Worm (Caenorhabditis elegans) whole organism, young adult: ENCODE results near the gene sqst-2.

Experiments
- D2030.7 ChIP-seq: fragments of 200-800 bp; sonication (Bioruptor generic); IDR thresholded peaks from 2 replicates; pipeline ENCODE4 v1.3.6; 2022; ENCODE audit warnings: missing genetic modification reagents, missing genetic modification characterization, missing compliant biosample characterization
- F10E7.11 ChIP-seq: sonication (generic microtip); optimal IDR thresholded peaks from 2 replicates; lab custom pipeline; 2017; ENCODE audit warnings: mild to moderate bottlenecking, missing genetic modification characterization, moderate library complexity, missing compliant biosample characterization
- F23B12.7 ChIP-seq: sonication (generic microtip); optimal IDR thresholded peaks from 2 replicates; lab custom pipeline; 2017; ENCODE audit warnings: missing genetic modification characterization, mild to moderate bottlenecking, missing compliant biosample characterization, antibody characterized with exemption, moderate library complexity; ENCODE audit not compliant: insufficient read depth
- F37B4.10 ChIP-seq: fragments of 200-800 bp; sonication (Bioruptor generic); IDR thresholded peaks from 2 replicates; pipeline ENCODE4 v1.3.6; 2022; ENCODE audit warnings: missing genetic modification characterization, missing compliant biosample characterization
- F39B2.1 ChIP-seq: fragments of 200-800 bp; sonication (Bioruptor generic); IDR thresholded peaks from 2 replicates; pipeline ENCODE4 v1.3.6; 2022; ENCODE audit warnings: missing genetic modification reagents, missing genetic modification characterization, missing compliant biosample characterization
- F49E8.2 ChIP-seq: sonication (generic microtip); optimal IDR thresholded peaks from 3 replicates; lab custom pipeline; 2017; ENCODE audit warnings: missing genetic modification characterization, mild to moderate bottlenecking, missing compliant biosample characterization, antibody characterized with exemption, moderate library complexity; ENCODE audit not compliant: insufficient read depth
- K11D2.4 ChIP-seq: fragments of 200-800 bp; sonication (Bioruptor generic); IDR thresholded peaks from 2 replicates; pipeline ENCODE4 v1.3.6; 2022; ENCODE audit warnings: missing genetic modification reagents, missing genetic modification characterization, missing compliant biosample characterization
- T26A5.8 ChIP-seq: sonication (generic microtip); optimal IDR thresholded peaks from 2 replicates; lab custom pipeline; 2016; ENCODE audit warnings: missing genetic modification characterization, missing compliant biosample characterization
- Y53F4B.3 ChIP-seq: fragments of 200-800 bp; sonication (Bioruptor generic); IDR thresholded peaks from 2 replicates; pipeline ENCODE4 v1.3.6; 2022; ENCODE audit warnings: missing genetic modification reagents, missing genetic modification characterization, missing compliant biosample characterization
- Y53G8AR.9 ChIP-seq: fragments of 200-800 bp; sonication (Bioruptor generic); conservative IDR thresholded peaks from 2 replicates; pipeline ENCODE4 v1.3.6; 2022; ENCODE audit warnings: missing genetic modification reagents, missing genetic modification characterization, missing compliant biosample characterization
- Y56A3A.18 ChIP-seq: fragments of 200-800 bp; sonication (Bioruptor generic); IDR thresholded peaks from 2 replicates; pipeline ENCODE4 v1.3.6; 2022; ENCODE audit warnings: missing genetic modification reagents, missing genetic modification characterization, missing compliant biosample characterization
- ZK185.1 ChIP-seq: sonication (generic microtip); optimal IDR thresholded peaks from 2 replicates; lab custom pipeline; 2016; ENCODE audit warnings: mild to moderate bottlenecking, missing genetic modification characterization, missing compliant biosample characterization; ENCODE audit not compliant: poor library complexity, severe bottlenecking
- athp-1 ChIP-seq: sonication (generic microtip); optimal IDR thresholded peaks from 2 replicates; lab custom pipeline; 2017; ENCODE audit warnings: mild to moderate bottlenecking, missing genetic modification characterization, missing compliant biosample characterization
- attf-3 ChIP-seq: fragments of 200-800 bp; sonication (Bioruptor generic); conservative IDR thresholded peaks from 2 replicates; pipeline ENCODE4 v1.3.6; 2022; ENCODE audit warnings: missing genetic modification reagents, missing genetic modification characterization, missing compliant biosample characterization
- attf-6 ChIP-seq: fragments of 200-800 bp; sonication (Bioruptor generic); IDR thresholded peaks from 2 replicates; pipeline ENCODE4 v1.3.6; 2022; ENCODE audit warnings: missing genetic modification reagents, missing genetic modification characterization, missing compliant biosample characterization
- ccch-3 ChIP-seq: fragments of 200-800 bp; sonication (Bioruptor generic); optimal IDR thresholded peaks from 2 replicates; lab custom pipeline; 2018; ENCODE audit warnings: mild to moderate bottlenecking, missing genetic modification characterization, missing compliant biosample characterization
- ceh-79 ChIP-seq: sonication (generic microtip); optimal IDR thresholded peaks from 2 replicates; lab custom pipeline; 2017; ENCODE audit warnings: mild to moderate bottlenecking, missing genetic modification characterization, missing compliant biosample characterization
- dpl-1 ChIP-seq: fragments of 150-350 bp; optimal IDR thresholded peaks from 2 replicates; lab custom pipeline; 2014; ENCODE audit warnings: missing biosample characterization, missing genetic modification reagents, missing genetic modification characterization
- gei-17 ChIP-seq: fragments of 200-800 bp; sonication (Bioruptor generic); optimal IDR thresholded peaks from 2 replicates; lab custom pipeline; 2018; ENCODE audit warnings: mild to moderate bottlenecking, missing genetic modification characterization, missing compliant biosample characterization
- him-1 ChIP-seq: sonication (generic microtip); optimal IDR thresholded peaks from 2 replicates; lab custom pipeline; 2016; ENCODE audit warnings: missing genotype, missing genetic modification reagents, missing genetic modification characterization, missing compliant biosample characterization
- hlh-12 ChIP-seq: sonication (generic microtip); optimal IDR thresholded peaks from 2 replicates; lab custom pipeline; 2016; ENCODE audit warnings: missing genetic modification characterization, missing compliant biosample characterization
- hlh-26 ChIP-seq: fragments of 200-800 bp; sonication (Bioruptor generic); conservative IDR thresholded peaks from 2 replicates; pipeline ENCODE4 v1.3.6; 2022; ENCODE audit warnings: missing genetic modification reagents, missing genetic modification characterization, missing compliant biosample characterization
- hmg-1.2 ChIP-seq: fragments of 200-800 bp; sonication (Bioruptor generic); IDR thresholded peaks from 2 replicates; pipeline ENCODE4 v1.3.6; 2022; ENCODE audit warnings: missing genetic modification reagents, missing genetic modification characterization, missing compliant biosample characterization
- hmg-20 ChIP-seq: fragments of 200-800 bp; sonication (Bioruptor generic); IDR thresholded peaks from 2 replicates; pipeline ENCODE4 v1.3.6; 2022; ENCODE audit warnings: missing genetic modification reagents, missing genetic modification characterization, missing compliant biosample characterization
- hsf-1 ChIP-seq: fragments of 200-800 bp; sonication (Bioruptor generic); IDR thresholded peaks from 2 replicates; pipeline ENCODE4 v1.3.6; 2022; ENCODE audit warnings: missing genetic modification reagents, missing genetic modification characterization, missing compliant biosample characterization
- lag-1 ChIP-seq: fragments of 200-800 bp; sonication (Bioruptor generic); IDR thresholded peaks from 2 replicates; pipeline ENCODE4 v1.3.6; 2022; ENCODE audit warnings: missing genetic modification reagents, missing genetic modification characterization, missing compliant biosample characterization
- lin-35 ChIP-seq, 3 experiments: fragments of 150-350 bp in 2 of 3; sonication (generic microtip) in 1 of 3; optimal IDR thresholded peaks; 2 replicates each; lab custom pipeline; 2014 to 2018; ENCODE audit warnings: missing biosample characterization in 3 of 3, missing genetic modification characterization in 3 of 3, missing genetic modification reagents in 3 of 3
- lsl-1 ChIP-seq: fragments of 200-800 bp; sonication (Bioruptor generic); optimal IDR thresholded peaks from 2 replicates; lab custom pipeline; 2018; ENCODE audit warnings: mild to moderate bottlenecking, missing genetic modification characterization, moderate library complexity, missing compliant biosample characterization
- lsy-27 ChIP-seq: sonication (generic microtip); optimal IDR thresholded peaks from 2 replicates; lab custom pipeline; 2017; ENCODE audit warnings: missing genetic modification characterization, mild to moderate bottlenecking, missing compliant biosample characterization, antibody characterized with exemption, missing genotype, borderline replicate concordance; ENCODE audit not compliant: insufficient read depth
- madf-6 ChIP-seq: fragments of 200-800 bp; sonication (Bioruptor generic); IDR thresholded peaks from 2 replicates; pipeline ENCODE4 v1.3.6; 2022; ENCODE audit warnings: missing genetic modification reagents, missing genetic modification characterization, missing compliant biosample characterization
- madf-8 ChIP-seq: fragments of 200-800 bp; sonication (Bioruptor generic); conservative IDR thresholded peaks from 2 replicates; pipeline ENCODE4 v1.3.6; 2022; ENCODE audit warnings: missing genetic modification reagents, missing genetic modification characterization, missing compliant biosample characterization
- nfya-1 ChIP-seq: sonication (generic microtip); optimal IDR thresholded peaks from 2 replicates; lab custom pipeline; 2017; ENCODE audit warnings: antibody characterized with exemption, missing compliant biosample characterization, missing genetic modification characterization, borderline replicate concordance; ENCODE audit not compliant: insufficient read depth
- nfya-2 ChIP-seq: fragments of 200-800 bp; sonication (Bioruptor generic); IDR thresholded peaks from 2 replicates; pipeline ENCODE4 v1.3.6; 2022; ENCODE audit warnings: missing genetic modification reagents, missing genetic modification characterization, missing compliant biosample characterization
- nhr-179 ChIP-seq: sonication (generic microtip); optimal IDR thresholded peaks from 2 replicates; lab custom pipeline; 2016; ENCODE audit warnings: mild to moderate bottlenecking, missing genetic modification characterization, missing compliant biosample characterization
- nhr-27 ChIP-seq: fragments of 200-800 bp; sonication (Bioruptor generic); optimal IDR thresholded peaks from 2 replicates; lab custom pipeline; 2018; ENCODE audit warnings: mild to moderate bottlenecking, missing genetic modification characterization, moderate library complexity, missing compliant biosample characterization
- pha-4 ChIP-seq: fragments of 150-350 bp; sonication (generic microtip); optimal IDR thresholded peaks from 2 replicates; lab custom pipeline; 2014; ENCODE audit warnings: missing biosample characterization, missing genetic modification reagents, missing genetic modification characterization
- rcor-1 ChIP-seq: fragments of 200-800 bp; sonication (Bioruptor generic); IDR thresholded peaks from 2 replicates; pipeline ENCODE4 v1.3.6; 2022; ENCODE audit warnings: missing genetic modification reagents, missing genetic modification characterization, missing compliant biosample characterization
- rec-8 ChIP-seq, 2 experiments: sonication (generic microtip); optimal IDR thresholded peaks; 2 replicates each; lab custom pipeline; 2016; ENCODE audit warnings: mild to moderate bottlenecking in 2 of 2, missing genetic modification characterization in 2 of 2, missing genetic modification reagents in 2 of 2, missing genotype in 2 of 2, missing biosample characterization in 1 of 2, missing compliant biosample characterization in 1 of 2, moderate library complexity in 1 of 2
- snpc-4 ChIP-seq, 5 experiments: fragments of 150-350 bp in 1 of 5; sonication (generic microtip) in 4 of 5; optimal IDR thresholded peaks; 2 replicates each; lab custom pipeline; 2014 to 2018; ENCODE audit warnings: missing genetic modification characterization in 5 of 5, missing biosample characterization in 3 of 5, antibody characterized with exemption in 2 of 5, mild to moderate bottlenecking in 2 of 5, missing compliant biosample characterization in 2 of 5, missing genotype in 2 of 5, moderate library complexity in 2 of 5, missing genetic modification reagents in 1 of 5
- somi-1 ChIP-seq: fragments of 200-800 bp; sonication (Bioruptor generic); optimal IDR thresholded peaks from 2 replicates; lab custom pipeline; 2018; ENCODE audit warnings: mild to moderate bottlenecking, missing genetic modification characterization, missing compliant biosample characterization
- sptf-2 ChIP-seq: fragments of 200-800 bp; sonication (Bioruptor generic); optimal IDR thresholded peaks from 2 replicates; lab custom pipeline; 2018; ENCODE audit warnings: mild to moderate bottlenecking, missing genetic modification characterization, missing compliant biosample characterization
- tbp1 ChIP-seq: fragments of 200-800 bp; sonication (Bioruptor generic); optimal IDR thresholded peaks from 2 replicates; lab custom pipeline; 2018; ENCODE audit warnings: mild to moderate bottlenecking, missing genetic modification characterization, missing compliant biosample characterization
- tlf-1 ChIP-seq: fragments of 200-800 bp; sonication (Bioruptor generic); optimal IDR thresholded peaks from 2 replicates; lab custom pipeline; 2018; ENCODE audit warnings: mild to moderate bottlenecking, missing genetic modification characterization, missing compliant biosample characterization
- unc-130 ChIP-seq: sonication (generic microtip); optimal IDR thresholded peaks from 2 replicates; lab custom pipeline; 2016; ENCODE audit warnings: missing genetic modification reagents, missing genetic modification characterization, missing compliant biosample characterization
- xnd-1 ChIP-seq: sonication (generic microtip); optimal IDR thresholded peaks from 2 replicates; lab custom pipeline; 2016; ENCODE audit warnings: missing genotype, missing genetic modification reagents, missing genetic modification characterization, missing compliant biosample characterization
- zfh-2 ChIP-seq: fragments of 200-800 bp; sonication (Bioruptor generic); conservative IDR thresholded peaks from 2 replicates; pipeline ENCODE4 v1.3.6; 2022; ENCODE audit warnings: missing genetic modification reagents, missing genetic modification characterization, missing compliant biosample characterization

sqst-2 gene

DNA sequence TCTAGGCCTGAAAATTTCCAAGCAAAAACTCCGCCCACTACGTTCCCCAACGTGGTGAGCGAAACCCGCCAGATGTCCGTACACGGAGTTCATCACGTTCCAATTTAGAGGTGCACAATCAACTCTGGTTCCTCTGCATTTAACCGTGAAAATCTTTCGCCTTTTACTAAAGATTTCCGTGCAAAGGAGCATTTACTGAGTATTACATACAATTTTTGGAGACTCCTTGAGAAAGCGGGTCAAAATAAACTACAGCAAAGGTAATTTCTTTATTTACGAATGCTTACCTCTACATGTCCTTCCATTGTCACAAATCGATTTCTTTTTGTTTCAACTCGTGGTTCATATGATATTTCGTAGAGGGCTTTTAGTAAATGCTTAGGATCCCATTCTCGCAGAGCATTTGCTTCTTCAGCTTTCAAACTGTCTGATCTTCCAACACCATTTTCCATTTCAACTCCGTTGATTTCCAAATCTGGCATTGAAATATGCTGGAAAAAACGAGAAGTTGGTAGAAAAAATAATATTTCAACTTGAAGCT lies 12.1 kb downstream of the sqst-2 start, which contains the start of gene F42C5.9:
Gene F42C5.9, minus strand, starts transcription at position 491 of the 541 bp plus-strand sequence.
- TF ChIP-seq nfya-2 (GFP tag; lab: Robert Waterston, UW) (no peak), tbp1 (peak; percentile 78), zfh-2 (no peak), Y56A3A.18 (GFP tag; lab: Robert Waterston, UW) (0 out of 2 replicates have a peak, but pooled peaks have one; percentile 49), F39B2.1 (GFP tag; lab: Robert Waterston, UW) (0 out of 2 replicates have a peak, but pooled peaks have one; percentile 71), lag-1 (GFP tag; lab: Robert Waterston, UW) (no peak), K11D2.4 (GFP tag; lab: Robert Waterston, UW) (no peak), Y53F4B.3 (GFP tag; lab: Robert Waterston, UW) (peak; percentile 50; the same call in 1 of the 2 replicates), nhr-179 (no peak), hlh-26 (GFP tag; lab: Robert Waterston, UW) (no peak), lsy-27 (tag; lab: Kevin White, UChicago) (peak; percentile 58), nhr-27 (tag; lab: Kevin White, UChicago) (no peak), nfya-1 (tag; lab: Kevin White, UChicago) (no peak), F10E7.11 (tag; lab: Kevin White, UChicago) (no peak), somi-1 (GFP tag; lab: Kevin White, UChicago) (no peak), D2030.7 (GFP tag; lab: Robert Waterston, UW) (peak; percentile 94), Y53G8AR.9 (GFP tag; lab: Robert Waterston, UW) (no peak), snpc-4 (GFP tag; optimal IDR thresholded peaks at IDR 0.05; lab: Kevin White, UChicago) (peak; percentile 96), snpc-4 (tag; optimal IDR thresholded peaks at IDR 0.05; lab: Kevin White, UChicago) (peak; percentile 96 to 98 (median 98)), hlh-12 (tag; lab: Kevin White, UChicago) (no peak), sptf-2 (GFP tag; lab: Kevin White, UChicago) (no peak), him-1 (peak; percentile 57), gei-17 (GFP tag; lab: Kevin White, UChicago) (no peak), F23B12.7 (tag; lab: Kevin White, UChicago) (peak; percentile 81), F37B4.10 (GFP tag; lab: Robert Waterston, UW) (no peak), lin-35 (GFP tag; optimal IDR thresholded peaks at IDR 0.05; lab: Kevin White, UChicago) (no peak), rcor-1 (peak; percentile 37), dpl-1 (GFP tag; lab: Kevin White, UChicago) (no peak), hmg-1.2 (GFP tag; lab: Robert Waterston, UW) (peak; percentile 93), ZK185.1 (peak; percentile 1), rec-8 (tag; optimal IDR thresholded peaks at IDR 0.05; lab: Kevin White, UChicago) (peak in 1 of 2 experiments; percentile 41), unc-130 (GFP tag; lab: Kevin White, UChicago) (peak; percentile 42), hmg-20 (GFP tag; lab: Robert Waterston, UW) (no peak), T26A5.8 (tag; lab: Kevin White, UChicago) (no peak), madf-8 (peak; percentile 98), athp-1 (tag; lab: Kevin White, UChicago) (no peak), ccch-3 (GFP tag; lab: Kevin White, UChicago) (no peak), pha-4 (tag; lab: Kevin White, UChicago) (no peak), attf-3 (GFP tag; lab: Robert Waterston, UW) (0 out of 2 replicates have a peak, but pooled peaks have one; percentile 15), F49E8.2 (tag; lab: Kevin White, UChicago) (peak; percentile 89), madf-6 (GFP tag; lab: Robert Waterston, UW) (peak; percentile 98), hsf-1 (no peak; the same call in 1 of the 2 replicates), ceh-79 (no peak), tlf-1 (GFP tag; lab: Kevin White, UChicago) (peak; percentile 43), lsl-1 (GFP tag; lab: Kevin White, UChicago) (peak; percentile 70), xnd-1 (tag; lab: Kevin White, UChicago) (peak; percentile 93), attf-6 (GFP tag; lab: Robert Waterston, UW) (peak; percentile 83)
